Worm (Caenorhabditis elegans) whole organism, young adult: Measurements from ENCODE around the gene T14G12.11.

Source experiments
- B0019.2 ChIP-seq: fragments of 200-800 bp; sonication (Bioruptor generic); conservative IDR thresholded peaks from 2 replicates; pipeline ENCODE4 v1.3.6; 2022; ENCODE audit warnings: missing genetic modification reagents, missing genetic modification characterization, missing compliant biosample characterization
- F22D6.2 ChIP-seq: sonication (generic microtip); optimal IDR thresholded peaks from 2 replicates; lab custom pipeline; 2016; ENCODE audit warnings: mild to moderate bottlenecking, missing genetic modification characterization, missing compliant biosample characterization
- T26A5.8 ChIP-seq: sonication (generic microtip); optimal IDR thresholded peaks from 2 replicates; lab custom pipeline; 2016; ENCODE audit warnings: missing genetic modification characterization, missing compliant biosample characterization
- aptf-2 ChIP-seq: fragments of 200-800 bp; sonication (Bioruptor generic); conservative IDR thresholded peaks from 2 replicates; pipeline ENCODE4 v1.3.6; 2022; ENCODE audit warnings: missing genetic modification reagents, missing genetic modification characterization, missing compliant biosample characterization
- athp-1 ChIP-seq: sonication (generic microtip); optimal IDR thresholded peaks from 2 replicates; lab custom pipeline; 2017; ENCODE audit warnings: mild to moderate bottlenecking, missing genetic modification characterization, missing compliant biosample characterization
- bed-2 ChIP-seq: fragments of 200-800 bp; sonication (Bioruptor generic); IDR thresholded peaks from 2 replicates; pipeline ENCODE4 v1.3.6; 2022; ENCODE audit warnings: missing genetic modification reagents, missing genetic modification characterization, missing compliant biosample characterization
- egrh-3 ChIP-seq: fragments of 200-800 bp; sonication (Bioruptor generic); IDR thresholded peaks from 2 replicates; pipeline ENCODE4 v1.3.6; 2022; ENCODE audit warnings: missing genetic modification reagents, missing genetic modification characterization, missing compliant biosample characterization
- hsf-1 ChIP-seq: fragments of 200-800 bp; sonication (Bioruptor generic); IDR thresholded peaks from 2 replicates; pipeline ENCODE4 v1.3.6; 2022; ENCODE audit warnings: missing genetic modification reagents, missing genetic modification characterization, missing compliant biosample characterization
- let-526 ChIP-seq: fragments of 200-800 bp; sonication (Bioruptor generic); IDR thresholded peaks from 2 replicates; pipeline ENCODE4 v1.3.6; 2022; ENCODE audit warnings: missing genetic modification reagents, missing genetic modification characterization, missing compliant biosample characterization
- let-607 ChIP-seq, 2 experiments: fragments of 200-800 bp in 1 of 2; sonication (Bioruptor generic) in 1 of 2; sonication (generic microtip) in 1 of 2; optimal IDR thresholded peaks; 2 replicates each; lab custom pipeline; 2016 to 2018; ENCODE audit warnings: mild to moderate bottlenecking in 2 of 2, missing compliant biosample characterization in 2 of 2, missing genetic modification characterization in 2 of 2, moderate library complexity in 2 of 2, missing genotype in 1 of 2
- madf-10 ChIP-seq: sonication (generic microtip); optimal IDR thresholded peaks from 2 replicates; lab custom pipeline; 2016; ENCODE audit warnings: mild to moderate bottlenecking, missing genetic modification characterization, missing compliant biosample characterization
- madf-6 ChIP-seq: fragments of 200-800 bp; sonication (Bioruptor generic); IDR thresholded peaks from 2 replicates; pipeline ENCODE4 v1.3.6; 2022; ENCODE audit warnings: missing genetic modification reagents, missing genetic modification characterization, missing compliant biosample characterization
- pbrm-1 ChIP-seq: fragments of 200-800 bp; sonication (Bioruptor generic); IDR thresholded peaks from 2 replicates; pipeline ENCODE4 v1.3.6; 2022; ENCODE audit warnings: missing genetic modification reagents, missing genetic modification characterization, missing compliant biosample characterization
- sptf-2 ChIP-seq: fragments of 200-800 bp; sonication (Bioruptor generic); optimal IDR thresholded peaks from 2 replicates; lab custom pipeline; 2018; ENCODE audit warnings: mild to moderate bottlenecking, missing genetic modification characterization, missing compliant biosample characterization

ce11 chrX:3727274-3727673 is 35.1 kb downstream of the T14G12.11 start, which contains the start of gene nlp-1:
- no peak for TF ChIP-seq pbrm-1 (GFP tag; lab: Robert Waterston, UW)
- no peak for TF ChIP-seq bed-2 (GFP tag; lab: Robert Waterston, UW)
- TF ChIP-seq egrh-3 = no peak
- no peak for TF ChIP-seq athp-1 (tag; lab: Kevin White, UChicago)
- no peak for TF ChIP-seq F22D6.2 (tag; lab: Kevin White, UChicago)
- no peak for TF ChIP-seq madf-10 (tag; lab: Kevin White, UChicago)
- TF ChIP-seq B0019.2 (GFP tag; lab: Robert Waterston, UW) = no peak
- TF ChIP-seq let-607 (tag; optimal IDR thresholded peaks at IDR 0.05; lab: Kevin White, UChicago) = no peak
- TF ChIP-seq sptf-2 (GFP tag; lab: Kevin White, UChicago) = no peak
- TF ChIP-seq T26A5.8 = no peak
- TF ChIP-seq madf-6 (GFP tag; lab: Robert Waterston, UW) = no peak
- TF ChIP-seq aptf-2 (GFP tag; lab: Robert Waterston, UW) = no peak
- no peak for TF ChIP-seq let-526 (GFP tag; lab: Robert Waterston, UW)
- TF ChIP-seq hsf-1 = no peak
